Worm (Caenorhabditis elegans): ENCODE measurements around the gene psd-1.

The psd-1 gene

ce11 chrIII:7241065-7241464, 34.1 kb downstream of the psd-1 start, which contains the start of gene ztf-31:
Gene ztf-31, plus strand, starts transcription at chrIII:7241365.
- no peak for TF ChIP-seq pes-1 (GFP tag; IDR thresholded peaks at IDR 0.05)

ce11 chrIII:7239416-7239815, 35.8 kb downstream of the psd-1 start:
- TF ChIP-seq ets-7 (tag; optimal IDR thresholded peaks at IDR 0.05) (no peak), F13C5.2 (tag; optimal IDR thresholded peaks at IDR 0.05) (no peak), aly-1 (tag; optimal IDR thresholded peaks at IDR 0.05) (no peak), tra-4 (tag; optimal IDR thresholded peaks at IDR 0.05) (no peak), hnd-1 (tag; optimal IDR thresholded peaks at IDR 0.05) (no peak), scrt-1 (GFP tag; IDR thresholded peaks at IDR 0.05) (no peak), hmg-4 (GFP tag; optimal IDR thresholded peaks at IDR 0.05) (no peak), ceh-13 (GFP tag; optimal IDR thresholded peaks at IDR 0.05) (no peak)

ce11 chrIII:7238727-7239126, 36.5 kb downstream of the psd-1 start, which contains the start of gene pars-1:
Gene pars-1, plus strand, starts transcription at chrIII:7239027.
- TF ChIP-seq flt-1 (GFP tag; IDR thresholded peaks at IDR 0.05) (no peak), ets-7 (tag; optimal IDR thresholded peaks at IDR 0.05) (no peak), F13C5.2 (tag; optimal IDR thresholded peaks at IDR 0.05) (no peak), tbx-11 (GFP tag; IDR thresholded peaks at IDR 0.05) (no peak), ceh-13 (GFP tag; optimal IDR thresholded peaks at IDR 0.05) (no peak), sea-1 (GFP tag; conservative IDR thresholded peaks at IDR 0.05) (no peak), hmg-4 (GFP tag; optimal IDR thresholded peaks at IDR 0.05) (no peak), ama-1 (optimal IDR thresholded peaks at IDR 0.05) (no peak)

ce11 chrIII:7234148-7234547, 41.0 kb downstream of the psd-1 start, which contains the start of gene ndus-8:
Gene ndus-8, minus strand, starts transcription at chrIII:7234202.
- TF ChIP-seq ama-1 (optimal IDR thresholded peaks at IDR 0.05) (no peak), aly-1 (tag; optimal IDR thresholded peaks at IDR 0.05) (no peak), pes-1 (GFP tag; IDR thresholded peaks at IDR 0.05) (no peak), tbx-37 (GFP tag; conservative IDR thresholded peaks at IDR 0.05) (no peak), hnd-1 (tag; optimal IDR thresholded peaks at IDR 0.05) (no peak), ceh-36 (tag; optimal IDR thresholded peaks at IDR 0.05) (no peak), hmg-4 (GFP tag; optimal IDR thresholded peaks at IDR 0.05) (no peak), scrt-1 (GFP tag; IDR thresholded peaks at IDR 0.05) (no peak), flt-1 (GFP tag; IDR thresholded peaks at IDR 0.05) (no peak), hmbx-1 (tag; optimal IDR thresholded peaks at IDR 0.05) (no peak), ceh-13 (GFP tag; optimal IDR thresholded peaks at IDR 0.05) (no peak)

- TF ChIP-seq hmg-4 (GFP tag; optimal IDR thresholded peaks at IDR 0.05) = no peak
Observed at ce11 chrIII:7232782-7233181, 42.4 kb downstream of the psd-1 start, which contains the start of gene adr-2. Gene adr-2, minus strand, starts transcription at chrIII:7232882.

- TF ChIP-seq hnd-1 (tag; optimal IDR thresholded peaks at IDR 0.05) (no peak), tra-4 (tag; optimal IDR thresholded peaks at IDR 0.05) (no peak), aly-1 (tag; optimal IDR thresholded peaks at IDR 0.05) (no peak), hmg-4 (GFP tag; optimal IDR thresholded peaks at IDR 0.05) (no peak), tbx-11 (GFP tag; IDR thresholded peaks at IDR 0.05) (no peak), ceh-36 (tag; optimal IDR thresholded peaks at IDR 0.05) (no peak), hmbx-1 (tag; optimal IDR thresholded peaks at IDR 0.05) (no peak), scrt-1 (GFP tag; IDR thresholded peaks at IDR 0.05) (no peak), F13C5.2 (tag; optimal IDR thresholded peaks at IDR 0.05) (no peak), B0310.2 (tag; optimal IDR thresholded peaks at IDR 0.05) (no peak), flt-1 (GFP tag; IDR thresholded peaks at IDR 0.05) (no peak), sea-1 (GFP tag; conservative IDR thresholded peaks at IDR 0.05) (no peak), pes-1 (GFP tag; IDR thresholded peaks at IDR 0.05) (no peak), ama-1 (optimal IDR thresholded peaks at IDR 0.05) (no peak), ets-7 (tag; optimal IDR thresholded peaks at IDR 0.05) (no peak)
Observed at ce11 chrIII:7230841-7231240, 44.4 kb downstream of the psd-1 start, which contains the start of gene R151.10. Gene R151.10, minus strand, starts transcription at chrIII:7230941.

- no peak for TF ChIP-seq hmbx-1 (tag; optimal IDR thresholded peaks at IDR 0.05)
- no peak for TF ChIP-seq ceh-13 (GFP tag; optimal IDR thresholded peaks at IDR 0.05)
- TF ChIP-seq sea-1 (GFP tag; conservative IDR thresholded peaks at IDR 0.05) = no peak
- no peak for TF ChIP-seq ama-1 (optimal IDR thresholded peaks at IDR 0.05)
- no peak for TF ChIP-seq aly-1 (tag; optimal IDR thresholded peaks at IDR 0.05)
- no peak for TF ChIP-seq ets-7 (tag; optimal IDR thresholded peaks at IDR 0.05)
- no peak for TF ChIP-seq scrt-1 (GFP tag; IDR thresholded peaks at IDR 0.05)
- no peak for TF ChIP-seq pes-1 (GFP tag; IDR thresholded peaks at IDR 0.05)
- no peak for TF ChIP-seq F13C5.2 (tag; optimal IDR thresholded peaks at IDR 0.05)
- no peak for TF ChIP-seq tbx-11 (GFP tag; IDR thresholded peaks at IDR 0.05)
Observed at ce11 chrIII:7229687-7230086, 45.5 kb downstream of the psd-1 start, which contains the start of gene R151.8. Gene R151.8, minus strand, starts transcription at chrIII:7229787.

ce11 chrIII:7226607-7227006, 48.6 kb downstream of the psd-1 start, which contains the start of gene hsp-75:
Gene hsp-75, minus strand, starts transcription at chrIII:7226707.
- TF ChIP-seq ceh-36 (tag; optimal IDR thresholded peaks at IDR 0.05) (no peak), hnd-1 (tag; optimal IDR thresholded peaks at IDR 0.05) (no peak), pes-1 (GFP tag; IDR thresholded peaks at IDR 0.05) (no peak), hmg-4 (GFP tag; optimal IDR thresholded peaks at IDR 0.05) (no peak), tra-4 (tag; optimal IDR thresholded peaks at IDR 0.05) (no peak), F13C5.2 (tag; optimal IDR thresholded peaks at IDR 0.05) (no peak), scrt-1 (GFP tag; IDR thresholded peaks at IDR 0.05) (no peak), ama-1 (optimal IDR thresholded peaks at IDR 0.05) (no peak), ets-7 (tag; optimal IDR thresholded peaks at IDR 0.05) (no peak), sea-1 (GFP tag; conservative IDR thresholded peaks at IDR 0.05) (no peak), flt-1 (GFP tag; IDR thresholded peaks at IDR 0.05) (no peak), ceh-13 (GFP tag; optimal IDR thresholded peaks at IDR 0.05) (no peak), tbx-37 (GFP tag; conservative IDR thresholded peaks at IDR 0.05) (no peak), aly-1 (tag; optimal IDR thresholded peaks at IDR 0.05) (no peak), B0310.2 (tag; optimal IDR thresholded peaks at IDR 0.05) (no peak), hmbx-1 (tag; optimal IDR thresholded peaks at IDR 0.05) (no peak), tbx-11 (GFP tag; IDR thresholded peaks at IDR 0.05) (no peak)

Measured in whole organism, early embryonic.